Fruit fly (Drosophila melanogaster): Measurements from ENCODE around the gene Set8.

Set8 gene

dm6 chr3R:14332735-14333134, 16.9 kb downstream of the Set8 start (continued):
- TF ChIP-seq fd96Cb (tag; optimal IDR thresholded peaks at IDR 0.05): peak; percentile 19
- TF ChIP-seq prd (optimal IDR thresholded peaks at IDR 0.05): no peak
- TF ChIP-seq prd (GFP tag; IDR thresholded peaks at IDR 0.05): 0 out of 3 replicates have a peak, but pooled peaks have one; percentile 29
- TF ChIP-seq ken (GFP tag; IDR thresholded peaks at IDR 0.05): no peak
- TF ChIP-seq CG15011 (GFP tag; optimal IDR thresholded peaks at IDR 0.05): peak; percentile 7
- TF ChIP-seq CG18262 (tag; optimal IDR thresholded peaks at IDR 0.05): peak; percentile 43
- no peak for TF ChIP-seq CG9609 (GFP tag; optimal IDR thresholded peaks at IDR 0.05)
- no peak for TF ChIP-seq psq (GFP tag; optimal IDR thresholded peaks at IDR 0.05)
- TF ChIP-seq sim (GFP tag; IDR thresholded peaks at IDR 0.05): no peak
- peak; percentile 37 for TF ChIP-seq Oli (tag; optimal IDR thresholded peaks at IDR 0.05)
- TF ChIP-seq CG8388 (GFP tag; optimal IDR thresholded peaks at IDR 0.05): peak; percentile 13
- TF ChIP-seq CG8944 (GFP tag; optimal IDR thresholded peaks at IDR 0.05): no peak
- peak; percentile 35 for TF ChIP-seq PHDP (tag; optimal IDR thresholded peaks at IDR 0.05)
- no peak for TF ChIP-seq CG16863 (GFP tag; optimal IDR thresholded peaks at IDR 0.05)
- TF ChIP-seq danr (GFP tag; IDR thresholded peaks at IDR 0.05): no peak
- no peak for TF ChIP-seq Scr (GFP tag; IDR thresholded peaks at IDR 0.05; ENCODE audit: partially characterized antibody)
- TF ChIP-seq CG4328 (GFP tag; optimal IDR thresholded peaks at IDR 0.05): peak; percentile 28
- peak; percentile 5 for TF ChIP-seq Hsf (GFP tag; optimal IDR thresholded peaks at IDR 0.05)
- TF ChIP-seq gsb-n (tag; optimal IDR thresholded peaks at IDR 0.05): no peak
- no peak for TF ChIP-seq CG33213 (GFP tag; optimal IDR thresholded peaks at IDR 0.05)
- no peak for TF ChIP-seq CG4617 (GFP tag; optimal IDR thresholded peaks at IDR 0.05; ENCODE audit: borderline replicate concordance)
- no peak for TF ChIP-seq CG4854 (GFP tag; optimal IDR thresholded peaks at IDR 0.05)
- peak; percentile 33 for TF ChIP-seq Asciz (GFP tag; optimal IDR thresholded peaks at IDR 0.05)
- peak; percentile 22; the same call in 1 of the 2 replicates for TF ChIP-seq esg (GFP tag; conservative IDR thresholded peaks at IDR 0.05)
- no peak for TF ChIP-seq CG9215 (GFP tag; IDR thresholded peaks at IDR 0.05)
- TF ChIP-seq CG17829 (tag; optimal IDR thresholded peaks at IDR 0.05): peak; percentile 10
- peak; percentile 33 for TF ChIP-seq CG17359 (tag; optimal IDR thresholded peaks at IDR 0.05)
- peak; percentile 28 for TF ChIP-seq CG30403 (GFP tag; optimal IDR thresholded peaks at IDR 0.05)
- TF ChIP-seq bsh (GFP tag; optimal IDR thresholded peaks at IDR 0.05): peak in 1 of 2 experiments; percentile 55
- TF ChIP-seq CG15514 (GFP tag; optimal IDR thresholded peaks at IDR 0.05): no peak
- TF ChIP-seq CG31441 (GFP tag; IDR thresholded peaks at IDR 0.05): 0 out of 2 replicates have a peak, but pooled peaks have one; percentile 12
- TF ChIP-seq CG17802 (tag; optimal IDR thresholded peaks at IDR 0.05): no peak
- TF ChIP-seq CG32772 (GFP tag; IDR thresholded peaks at IDR 0.05): peak; percentile 43; the same call in 1 of the 2 replicates
- peak; percentile 24 for TF ChIP-seq HHEX (GFP tag; optimal IDR thresholded peaks at IDR 0.05)
- peak; percentile 24 for TF ChIP-seq CG9437 (GFP tag; optimal IDR thresholded peaks at IDR 0.05)
- no peak for TF ChIP-seq tx (GFP tag; optimal IDR thresholded peaks at IDR 0.05)
- peak; percentile 10 for TF ChIP-seq CG4424 (GFP tag; optimal IDR thresholded peaks at IDR 0.05)
- no peak for TF ChIP-seq CG16779 (GFP tag; IDR thresholded peaks at IDR 0.05)
- no peak for TF ChIP-seq CG8089 (GFP tag; optimal IDR thresholded peaks at IDR 0.05)
- peak; percentile 65 for TF ChIP-seq gem (tag; optimal IDR thresholded peaks at IDR 0.05)
- no peak for TF ChIP-seq Trl (optimal IDR thresholded peaks at IDR 0.05)
- no peak for TF ChIP-seq Trl (GFP tag; optimal IDR thresholded peaks at IDR 0.05)
- TF ChIP-seq lmd (GFP tag; IDR thresholded peaks at IDR 0.05): peak; percentile 12; the same call in 1 of the 2 replicates
- TF ChIP-seq fd3F (GFP tag; optimal IDR thresholded peaks at IDR 0.05): no peak
- peak; percentile 44; the same call in 1 of the 2 replicates for TF ChIP-seq Xrp1 (GFP tag; IDR thresholded peaks at IDR 0.05)
- TF ChIP-seq CG10979 (tag; optimal IDR thresholded peaks at IDR 0.05): peak; percentile 40
- TF ChIP-seq chif (GFP tag; optimal IDR thresholded peaks at IDR 0.05): no peak
- peak; percentile 47 for TF ChIP-seq dmrt99B (tag; optimal IDR thresholded peaks at IDR 0.05)
- TF ChIP-seq CG10654 (GFP tag; optimal IDR thresholded peaks at IDR 0.05): no peak
- no peak for TF ChIP-seq fru (optimal IDR thresholded peaks at IDR 0.05)
- peak; percentile 10 for TF ChIP-seq cwo (GFP tag; optimal IDR thresholded peaks at IDR 0.05)
- TF ChIP-seq HmgD (GFP tag; optimal IDR thresholded peaks at IDR 0.05): no peak

Measured in whole organism, embryonic.